Fruit fly (Drosophila melanogaster) S2 (cell line): ENCODE results near the gene Art1.

Source experiments
- CG8478 ChIP-seq: fragments of >200 bp; optimal IDR thresholded peaks from 2 replicates; lab custom pipeline; 2018
- CTCF ChIP-seq, 2 experiments: fragments of >200 bp; optimal IDR thresholded peaks; 2 replicates each; lab custom pipeline; 2018

The Art1 gene

dm6 chr3R:10788186-10788585 is at the start of gene Art1, which contains the start of gene Mcm5:
Gene Art1, minus strand, starts transcription at chr3R:10788226.
Gene Mcm5, plus strand, starts transcription at chr3R:10788524.
- no peak for TF ChIP-seq CTCF (optimal IDR thresholded peaks at IDR 0.05; lab: Kevin White, UChicago)
- TF ChIP-seq CG8478 (lab: Kevin White, UChicago) = no peak

dm6 chr3R:10836924-10837323 is 48.9 kb upstream of the Art1 start:
- TF ChIP-seq CG8478 (lab: Kevin White, UChicago) (no peak), CTCF (optimal IDR thresholded peaks at IDR 0.05; lab: Kevin White, UChicago) (no peak)

- no peak for TF ChIP-seq CG8478 (lab: Kevin White, UChicago)
- TF ChIP-seq CTCF (optimal IDR thresholded peaks at IDR 0.05; lab: Kevin White, UChicago) = no peak
Observed at dm6 chr3R:10834893-10835292, 46.9 kb upstream of the Art1 start.

dm6 chr3R:10832526-10833165 is 44.6 kb upstream of the Art1 start:
- TF ChIP-seq CTCF (optimal IDR thresholded peaks at IDR 0.05; lab: Kevin White, UChicago) = no peak

dm6 chr3R:10829746-10830145 is 41.7 kb upstream of the Art1 start:
- TF ChIP-seq CG8478 (lab: Kevin White, UChicago) (no peak), CTCF (optimal IDR thresholded peaks at IDR 0.05; lab: Kevin White, UChicago) (no peak)

dm6 chr3R:10828688-10829087 is 40.7 kb upstream of the Art1 start:
- TF ChIP-seq CTCF (optimal IDR thresholded peaks at IDR 0.05; lab: Kevin White, UChicago) (no peak), CG8478 (lab: Kevin White, UChicago) (no peak)

dm6 chr3R:10826796-10827524 is 38.9 kb upstream of the Art1 start, which contains the start of gene Cad86C:
Gene Cad86C, plus strand, starts transcription at chr3R:10827079.
- no peak for TF ChIP-seq CTCF (optimal IDR thresholded peaks at IDR 0.05; lab: Kevin White, UChicago)
- no peak for TF ChIP-seq CG8478 (lab: Kevin White, UChicago)

- TF ChIP-seq CG8478 (lab: Kevin White, UChicago) (no peak), CTCF (optimal IDR thresholded peaks at IDR 0.05; lab: Kevin White, UChicago) (no peak)
Observed at dm6 chr3R:10815032-10815431, 27.0 kb upstream of the Art1 start, which contains the start of the genes CG14693 and TTLL15. Gene CG14693, minus strand, starts transcription at chr3R:10815047. Gene TTLL15, plus strand, starts transcription at chr3R:10815288.

- TF ChIP-seq CG8478 (lab: Kevin White, UChicago) (no peak), CTCF (optimal IDR thresholded peaks at IDR 0.05; lab: Kevin White, UChicago) (no peak)
Observed at dm6 chr3R:10803855-10804254, 15.8 kb upstream of the Art1 start, which contains the start of gene CG14692. Gene CG14692, minus strand, starts transcription at chr3R:10803955.

- no peak for TF ChIP-seq CTCF (optimal IDR thresholded peaks at IDR 0.05; lab: Kevin White, UChicago)
- no peak for TF ChIP-seq CG8478 (lab: Kevin White, UChicago)
Observed at dm6 chr3R:10792604-10793003, 4.6 kb upstream of the Art1 start, which contains the start of gene CG14687. Gene CG14687, plus strand, starts transcription at chr3R:10792904.

dm6 chr3R:10784058-10784499 is 3.9 kb downstream of the Art1 start, which contains the start of the genes mRpL37 and Rbp1:
Gene mRpL37, minus strand, starts transcription at chr3R:10784092.
Gene Rbp1, plus strand, starts transcription at chr3R:10784383.
- TF ChIP-seq CTCF (optimal IDR thresholded peaks at IDR 0.05; lab: Kevin White, UChicago) (no peak), CG8478 (lab: Kevin White, UChicago) (no peak)

dm6 chr3R:10782167-10782566 is 5.9 kb downstream of the Art1 start, which contains the start of gene CG42633:
Gene CG42633, minus strand, starts transcription at chr3R:10782267.
- no peak for TF ChIP-seq CTCF (optimal IDR thresholded peaks at IDR 0.05; lab: Kevin White, UChicago)
- TF ChIP-seq CG8478 (lab: Kevin White, UChicago) = no peak

dm6 chr3R:10780161-10780560 is 7.9 kb downstream of the Art1 start:
- TF ChIP-seq CTCF (optimal IDR thresholded peaks at IDR 0.05; lab: Kevin White, UChicago) (no peak), CG8478 (lab: Kevin White, UChicago) (no peak)

dm6 chr3R:10779269-10779668 is 8.8 kb downstream of the Art1 start, which contains the start of gene Desi:
Gene Desi, plus strand, starts transcription at chr3R:10779569.
- TF ChIP-seq CG8478 (lab: Kevin White, UChicago) (no peak), CTCF (optimal IDR thresholded peaks at IDR 0.05; lab: Kevin White, UChicago) (no peak)

- TF ChIP-seq CG8478 (lab: Kevin White, UChicago) (no peak), CTCF (optimal IDR thresholded peaks at IDR 0.05; lab: Kevin White, UChicago) (no peak)
Observed at dm6 chr3R:10778151-10778550, 9.9 kb downstream of the Art1 start.
